Fruit fly (Drosophila melanogaster) whole organism, larva: ENCODE data around the gene Rab6.

Source experiments
- noc ChIP-seq: fragments of 200-800 bp; sonication (Bioruptor generic); optimal IDR thresholded peaks from 3 replicates; lab custom pipeline; 2019; ENCODE audit warnings: missing biosample characterization, mild to moderate bottlenecking, missing genetic modification characterization, moderate library complexity

Gene Rab6

dm6 chr2L:12093652-12094051 is 15.3 kb downstream of the Rab6 start:
- TF ChIP-seq noc (tag; lab: Kevin White, UChicago), result no peak

- no peak for TF ChIP-seq noc (tag; lab: Kevin White, UChicago)
Measured at dm6 chr2L:12092719-12093118, 16.2 kb downstream of the Rab6 start.

- no peak for TF ChIP-seq noc (tag; lab: Kevin White, UChicago)
Measured at dm6 chr2L:12092041-12092440, 16.9 kb downstream of the Rab6 start.

- no peak for TF ChIP-seq noc (tag; lab: Kevin White, UChicago)
Measured at dm6 chr2L:12091522-12091921, 17.4 kb downstream of the Rab6 start, which contains the start of gene Pex19. Pex19 (plus strand) TSS chr2L:12091822.

- no peak for TF ChIP-seq noc (tag; lab: Kevin White, UChicago)
Measured at dm6 chr2L:12089145-12089544, 19.8 kb downstream of the Rab6 start.

- no peak for TF ChIP-seq noc (tag; lab: Kevin White, UChicago)
Measured at dm6 chr2L:12087442-12087841, 21.5 kb downstream of the Rab6 start.

dm6 chr2L:12085619-12086171 is 23.2 kb downstream of the Rab6 start, which contains the start of gene prd:
prd (minus strand) TSS chr2L:12085827.
- TF ChIP-seq noc (tag; lab: Kevin White, UChicago), result no peak

- TF ChIP-seq noc (tag; lab: Kevin White, UChicago), result no peak
Measured at dm6 chr2L:12085010-12085409, 23.9 kb downstream of the Rab6 start.

- TF ChIP-seq noc (tag; lab: Kevin White, UChicago), result no peak
Measured at dm6 chr2L:12081118-12081665, 27.7 kb downstream of the Rab6 start.

- no peak for TF ChIP-seq noc (tag; lab: Kevin White, UChicago)
Measured at dm6 chr2L:12079827-12080381, 29.0 kb downstream of the Rab6 start.

dm6 chr2L:12078695-12079094 is 30.2 kb downstream of the Rab6 start:
- TF ChIP-seq noc (tag; lab: Kevin White, UChicago), result no peak

dm6 chr2L:12078123-12078658 is 30.7 kb downstream of the Rab6 start:
- no peak for TF ChIP-seq noc (tag; lab: Kevin White, UChicago)

dm6 chr2L:12075850-12076249 is 33.1 kb downstream of the Rab6 start, which contains the start of gene CG14947:
CG14947 (plus strand) TSS chr2L:12076100.
- no peak for TF ChIP-seq noc (tag; lab: Kevin White, UChicago)

- TF ChIP-seq noc (tag; lab: Kevin White, UChicago), result no peak
Measured at dm6 chr2L:12066617-12067251, 42.2 kb downstream of the Rab6 start, which contains the start of gene firl. firl (minus strand) TSS chr2L:12066775.

- no peak for TF ChIP-seq noc (tag; lab: Kevin White, UChicago)
Measured at dm6 chr2L:12065683-12066386, 43.1 kb downstream of the Rab6 start.

dm6 chr2L:12063035-12063434 is 45.9 kb downstream of the Rab6 start, which contains the start of gene Rab3-GAP:
Rab3-GAP (minus strand) TSS chr2L:12063184.
- no peak for TF ChIP-seq noc (tag; lab: Kevin White, UChicago)
